Worm (Caenorhabditis elegans) whole organism, late embryonic: Measurements from ENCODE around the gene C18D4.12.
A peak's percentile ranks its signal among the peaks of the same experiment; 100 is the strongest.

Experiments
- C08G9.2 ChIP-seq: sonication (generic microtip); optimal IDR thresholded peaks from 2 replicates; lab custom pipeline; 2016; ENCODE audit warnings: mild to moderate bottlenecking, missing genetic modification characterization, moderate library complexity, missing compliant biosample characterization
- C38D4.7 ChIP-seq: fragments of 200-800 bp; sonication (Bioruptor generic); optimal IDR thresholded peaks from 2 replicates; lab custom pipeline; 2018; ENCODE audit warnings: mild to moderate bottlenecking, missing genetic modification characterization, moderate library complexity, missing compliant biosample characterization
- F13H6.1 ChIP-seq: sonication (generic microtip); optimal IDR thresholded peaks from 2 replicates; lab custom pipeline; 2016; ENCODE audit warnings: missing genetic modification characterization, missing compliant biosample characterization
- K02D7.2 ChIP-seq: sonication (generic microtip); optimal IDR thresholded peaks from 2 replicates; lab custom pipeline; 2017; ENCODE audit warnings: mild to moderate bottlenecking, missing genetic modification characterization, missing compliant biosample characterization
- K09A11.1 ChIP-seq: sonication (generic microtip); optimal IDR thresholded peaks from 2 replicates; lab custom pipeline; 2017; ENCODE audit warnings: antibody characterized with exemption, mild to moderate bottlenecking, missing genetic modification characterization, missing compliant biosample characterization; ENCODE audit not compliant: insufficient read depth
- Y22D7AL.16 ChIP-seq: sonication (generic microtip); optimal IDR thresholded peaks from 2 replicates; lab custom pipeline; 2016; ENCODE audit warnings: missing genetic modification characterization, missing compliant biosample characterization
- ama-1 ChIP-seq: fragments of 150-350 bp; optimal IDR thresholded peaks from 2 replicates; lab custom pipeline; 2014
- ceh-14 ChIP-seq: sonication (generic microtip); optimal IDR thresholded peaks from 2 replicates; lab custom pipeline; 2016; ENCODE audit warnings: missing genotype, missing genetic modification characterization, missing compliant biosample characterization
- ceh-19 ChIP-seq: fragments of 200-800 bp; sonication (Bioruptor generic); optimal IDR thresholded peaks from 2 replicates; lab custom pipeline; 2018; ENCODE audit warnings: mild to moderate bottlenecking, missing genetic modification characterization, missing compliant biosample characterization
- ceh-22 ChIP-seq: sonication (generic microtip); optimal IDR thresholded peaks from 2 replicates; lab custom pipeline; 2017; ENCODE audit warnings: missing biosample characterization, missing genetic modification characterization
- ceh-34 ChIP-seq: sonication (generic microtip); optimal IDR thresholded peaks from 2 replicates; lab custom pipeline; 2016; ENCODE audit warnings: mild to moderate bottlenecking, missing genetic modification characterization, missing compliant biosample characterization
- ceh-45 ChIP-seq: fragments of 200-800 bp; sonication (Bioruptor generic); IDR thresholded peaks from 2 replicates; pipeline ENCODE4 v1.3.6; 2022; ENCODE audit warnings: missing genetic modification reagents, missing genetic modification characterization, missing compliant biosample characterization
- ceh-48 ChIP-seq: sonication (generic microtip); optimal IDR thresholded peaks from 2 replicates; lab custom pipeline; 2016; ENCODE audit warnings: missing genetic modification characterization, inconsistent platforms, missing compliant biosample characterization
- che-1 ChIP-seq: sonication (generic microtip); optimal IDR thresholded peaks from 2 replicates; lab custom pipeline; 2016; ENCODE audit warnings: mild to moderate bottlenecking, missing genetic modification characterization, missing compliant biosample characterization
- elt-4 ChIP-seq: sonication (generic microtip); optimal IDR thresholded peaks from 2 replicates; lab custom pipeline; 2016; ENCODE audit warnings: missing genetic modification characterization, missing compliant biosample characterization
- ets-4 ChIP-seq: sonication (generic microtip); optimal IDR thresholded peaks from 2 replicates; lab custom pipeline; 2016; ENCODE audit warnings: missing genetic modification characterization, missing compliant biosample characterization
- fkh-10 ChIP-seq: fragments of 150-350 bp; optimal IDR thresholded peaks from 2 replicates; lab custom pipeline; 2014; ENCODE audit warnings: missing biosample characterization, missing genetic modification reagents, missing genetic modification characterization
- fkh-6 ChIP-seq: sonication (generic microtip); optimal IDR thresholded peaks from 2 replicates; lab custom pipeline; 2016; ENCODE audit warnings: missing genetic modification characterization, missing compliant biosample characterization
- hlh-6 ChIP-seq: sonication (generic microtip); optimal IDR thresholded peaks from 2 replicates; lab custom pipeline; 2016; ENCODE audit warnings: missing genotype, missing genetic modification characterization, missing compliant biosample characterization
- lim-6 ChIP-seq: sonication (generic microtip); optimal IDR thresholded peaks from 2 replicates; lab custom pipeline; 2016; ENCODE audit warnings: missing genetic modification characterization, missing compliant biosample characterization
- lin-11 ChIP-seq: fragments of 200-800 bp; sonication (Bioruptor generic); optimal IDR thresholded peaks from 2 replicates; lab custom pipeline; 2018; ENCODE audit warnings: mild to moderate bottlenecking, missing genetic modification characterization, missing compliant biosample characterization
- madf-2 ChIP-seq: sonication (generic microtip); optimal IDR thresholded peaks from 2 replicates; lab custom pipeline; 2017; ENCODE audit warnings: missing genetic modification characterization, missing compliant biosample characterization
- mec-3 ChIP-seq: sonication (generic microtip); optimal IDR thresholded peaks from 2 replicates; lab custom pipeline; 2016; ENCODE audit warnings: borderline replicate concordance, missing genetic modification characterization, missing compliant biosample characterization
- nhr-11 ChIP-seq: fragments of 150-350 bp; optimal IDR thresholded peaks from 2 replicates; lab custom pipeline; 2014; ENCODE audit warnings: missing biosample characterization, missing genetic modification characterization
- npax-4 ChIP-seq: sonication (generic microtip); optimal IDR thresholded peaks from 2 replicates; lab custom pipeline; 2016; ENCODE audit warnings: missing genetic modification characterization, missing compliant biosample characterization
- odd-2 ChIP-seq: sonication (generic microtip); optimal IDR thresholded peaks from 2 replicates; lab custom pipeline; 2017; ENCODE audit warnings: antibody characterized with exemption, mild to moderate bottlenecking, missing genetic modification characterization, missing compliant biosample characterization
- pha-2 ChIP-seq: sonication (generic microtip); optimal IDR thresholded peaks from 2 replicates; lab custom pipeline; 2017; ENCODE audit warnings: mild to moderate bottlenecking, missing genetic modification characterization, missing compliant biosample characterization
- rnt-1 ChIP-seq: sonication (generic microtip); optimal IDR thresholded peaks from 2 replicates; lab custom pipeline; 2016; ENCODE audit warnings: missing genetic modification characterization, missing compliant biosample characterization
- sdc-2 ChIP-seq: sonication (generic microtip); optimal IDR thresholded peaks from 2 replicates; lab custom pipeline; 2016; ENCODE audit warnings: missing genotype, missing genetic modification characterization, missing compliant biosample characterization
- sox-2 ChIP-seq: fragments of 200-800 bp; sonication (Bioruptor generic); IDR thresholded peaks from 2 replicates; pipeline ENCODE4 v1.3.6; 2022; ENCODE audit warnings: missing genetic modification reagents, missing genetic modification characterization, missing compliant biosample characterization
- sox-4 ChIP-seq: sonication (generic microtip); optimal IDR thresholded peaks from 2 replicates; lab custom pipeline; 2017; ENCODE audit warnings: mild to moderate bottlenecking, missing genetic modification characterization, inconsistent platforms, missing compliant biosample characterization
- syd-9 ChIP-seq: sonication (generic microtip); optimal IDR thresholded peaks from 2 replicates; lab custom pipeline; 2016; ENCODE audit warnings: mild to moderate bottlenecking, missing genetic modification characterization, moderate library complexity, missing compliant biosample characterization
- tbx-2 ChIP-seq: sonication (generic microtip); optimal IDR thresholded peaks from 2 replicates; lab custom pipeline; 2016; ENCODE audit warnings: missing genetic modification characterization, missing compliant biosample characterization
- unc-3 ChIP-seq, 2 experiments: fragments of 200-800 bp in 1 of 2; sonication (Bioruptor generic) in 1 of 2; sonication (generic microtip) in 1 of 2; conservative IDR thresholded peaks in 1 of 2; optimal IDR thresholded peaks in 1 of 2; 2 replicates each; pipeline versions ENCODE4 v1.3.6 to Lab custom; 2016 to 2022; ENCODE audit warnings: missing compliant biosample characterization in 2 of 2, missing genetic modification characterization in 2 of 2, missing genetic modification reagents in 1 of 2
- zip-5 ChIP-seq: sonication (generic microtip); optimal IDR thresholded peaks from 2 replicates; lab custom pipeline; 2016; ENCODE audit warnings: missing genetic modification characterization, missing compliant biosample characterization

Gene C18D4.12

DNA sequence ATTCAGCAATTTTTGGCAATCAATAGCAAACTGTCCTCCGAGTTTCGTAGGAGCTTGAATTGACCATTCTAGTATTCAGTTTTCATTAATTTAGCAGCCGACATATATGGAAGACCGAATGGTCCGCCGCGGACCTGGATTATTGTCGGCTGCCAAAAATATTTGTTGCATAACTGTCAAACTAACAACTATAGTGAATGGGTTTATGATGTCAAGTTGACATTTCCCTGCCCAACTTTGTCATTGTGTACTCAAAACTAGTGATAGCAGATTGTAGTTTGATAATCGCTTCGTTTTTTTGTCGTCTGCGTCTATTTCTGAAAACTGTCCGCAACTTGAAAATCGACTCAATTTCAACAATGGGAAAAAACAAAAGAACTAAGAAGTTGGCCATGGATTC, 19.0 kb upstream of the C18D4.12 start, which contains the start of gene fbxa-176:
fbxa-176 (plus strand) TSS at position 314 of the 400 bp plus-strand sequence.
- TF ChIP-seq ceh-22 (tag; lab: Kevin White, UChicago) (no peak), mec-3 (no peak), C38D4.7 (GFP tag; lab: Kevin White, UChicago) (no peak), sox-4 (tag; lab: Kevin White, UChicago) (no peak), lim-6 (tag; lab: Kevin White, UChicago) (no peak), sox-2 (no peak), ceh-34 (no peak), ets-4 (tag; lab: Kevin White, UChicago) (no peak), zip-5 (tag; lab: Kevin White, UChicago) (no peak)

DNA sequence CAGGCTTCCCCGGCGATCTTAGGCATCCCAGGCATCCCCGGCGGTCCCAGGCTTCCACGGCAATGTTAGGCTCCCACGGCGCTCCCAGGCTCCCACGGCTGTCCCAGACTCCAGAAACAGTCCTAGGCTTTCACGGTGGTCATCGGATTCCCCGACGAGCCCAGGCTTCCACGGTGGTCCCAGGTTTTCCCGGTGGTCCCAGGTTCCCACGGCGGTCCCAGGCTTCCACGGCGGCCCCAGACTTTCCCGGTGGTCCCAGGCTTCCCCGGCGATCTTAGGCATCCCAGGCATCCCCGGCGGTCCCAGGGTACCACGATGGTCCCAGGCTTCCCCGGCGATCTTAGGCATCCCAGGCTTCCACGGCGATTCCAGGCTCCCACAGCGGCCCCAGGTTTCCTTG, 18.2 kb upstream of the C18D4.12 start:
- TF ChIP-seq hlh-6 (peak; percentile 35), lim-6 (tag; lab: Kevin White, UChicago) (peak; percentile 26), C08G9.2 (tag; lab: Kevin White, UChicago) (peak; percentile 11), npax-4 (tag; lab: Kevin White, UChicago) (no peak), F13H6.1 (tag; lab: Kevin White, UChicago) (no peak), pha-2 (tag; lab: Kevin White, UChicago) (no peak), elt-4 (peak; percentile 76), fkh-10 (no peak), sdc-2 (tag; lab: Kevin White, UChicago) (peak; percentile 35), ama-1 (lab: Kevin White, UChicago) (no peak)

DNA sequence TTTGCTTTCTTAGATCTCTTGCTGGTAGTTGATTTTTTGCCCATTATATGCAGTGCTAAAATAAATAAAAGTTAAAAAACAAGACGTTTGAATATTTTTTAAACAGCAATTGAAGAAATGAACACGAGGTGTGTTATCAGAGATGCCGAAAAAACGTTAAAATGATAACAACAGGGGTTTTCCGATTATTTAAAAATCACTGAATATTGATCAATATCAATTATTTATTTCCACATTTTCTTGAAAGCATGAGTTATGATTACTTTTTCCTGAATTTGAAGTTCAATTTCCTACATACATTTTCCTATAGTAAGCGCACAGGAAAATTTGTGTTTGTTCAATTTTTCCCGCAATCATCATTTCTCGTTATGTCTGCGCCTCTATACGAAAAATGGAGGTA, 16.5 kb upstream of the C18D4.12 start:
- TF ChIP-seq ceh-19 (GFP tag; lab: Kevin White, UChicago) (no peak), fkh-10 (no peak)

DNA sequence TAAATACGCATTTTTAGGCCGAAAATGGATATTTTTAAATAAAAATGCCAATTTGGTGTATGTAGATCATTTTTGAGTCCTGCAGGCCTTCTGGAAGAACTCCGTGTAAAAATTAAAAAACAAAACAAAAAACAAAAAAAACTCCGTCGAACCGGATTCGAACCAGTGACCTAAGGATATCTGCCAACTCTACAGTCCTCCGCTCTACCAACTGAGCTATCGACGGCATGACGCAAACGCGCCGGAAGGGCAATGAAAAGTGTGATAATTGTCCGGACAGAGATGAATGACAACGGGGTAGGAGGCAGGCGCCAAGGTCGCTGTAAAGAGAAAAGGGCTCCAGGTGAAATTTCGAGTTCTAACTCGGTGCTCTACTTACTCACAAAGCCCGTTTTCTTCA, 11.9 kb upstream of the C18D4.12 start:
- TF ChIP-seq ets-4 (tag; lab: Kevin White, UChicago) (no peak), C08G9.2 (tag; lab: Kevin White, UChicago) (no peak), rnt-1 (tag; lab: Kevin White, UChicago) (no peak)

DNA sequence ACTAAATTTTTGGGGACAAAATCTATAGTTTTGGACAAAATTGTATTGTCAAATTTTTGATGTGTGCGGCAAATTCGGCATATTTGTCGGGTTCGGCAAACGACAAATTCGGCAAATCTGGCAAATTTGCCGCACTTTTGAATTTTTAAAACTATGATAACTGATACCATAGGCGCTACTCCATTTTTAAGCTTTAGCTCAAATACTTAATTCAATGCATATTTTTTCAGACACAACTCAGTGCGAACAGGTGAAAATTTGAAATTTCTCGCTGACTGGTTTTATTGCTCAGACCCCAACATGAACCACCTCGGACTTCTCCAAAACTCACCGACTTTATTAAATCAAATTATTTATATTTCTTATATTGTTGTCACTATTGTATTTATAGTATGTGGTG, 9.9 kb upstream of the C18D4.12 start, which contains the start of gene srz-25:
srz-25 (plus strand) TSS at position 301 of the 400 bp plus-strand sequence.
- TF ChIP-seq K02D7.2 (no peak), lin-11 (tag; lab: Kevin White, UChicago) (no peak), ceh-14 (tag; lab: Kevin White, UChicago) (no peak), fkh-6 (no peak), ama-1 (lab: Kevin White, UChicago) (no peak), hlh-6 (no peak), ets-4 (tag; lab: Kevin White, UChicago) (no peak)

DNA sequence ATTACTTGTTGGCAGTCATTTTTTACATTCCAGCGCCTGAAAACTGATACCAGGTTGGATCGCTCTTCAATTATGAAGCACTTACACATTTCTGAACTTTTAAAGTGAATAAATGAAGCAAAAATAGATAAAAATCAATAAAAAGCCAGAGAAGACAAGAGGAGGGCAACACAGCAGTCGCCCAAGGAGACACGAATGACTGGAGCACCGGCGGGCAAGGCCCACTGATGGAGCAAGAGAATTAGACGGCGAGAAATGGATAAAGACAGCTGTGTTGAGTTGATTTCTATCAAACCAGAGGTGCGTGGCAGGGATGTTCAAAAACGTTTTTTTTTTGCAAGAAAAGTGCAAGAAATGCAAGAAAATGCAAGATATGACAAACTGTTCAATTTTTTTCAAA, 8.9 kb upstream of the C18D4.12 start:
- no peak for TF ChIP-seq odd-2 (tag; lab: Kevin White, UChicago)
- no peak for TF ChIP-seq fkh-10
- no peak for TF ChIP-seq hlh-6
- TF ChIP-seq K09A11.1 (tag; lab: Kevin White, UChicago), result no peak
- no peak for TF ChIP-seq che-1
- peak; percentile 37 for TF ChIP-seq ceh-48 (tag; lab: Kevin White, UChicago)
- no peak for TF ChIP-seq sox-2

DNA sequence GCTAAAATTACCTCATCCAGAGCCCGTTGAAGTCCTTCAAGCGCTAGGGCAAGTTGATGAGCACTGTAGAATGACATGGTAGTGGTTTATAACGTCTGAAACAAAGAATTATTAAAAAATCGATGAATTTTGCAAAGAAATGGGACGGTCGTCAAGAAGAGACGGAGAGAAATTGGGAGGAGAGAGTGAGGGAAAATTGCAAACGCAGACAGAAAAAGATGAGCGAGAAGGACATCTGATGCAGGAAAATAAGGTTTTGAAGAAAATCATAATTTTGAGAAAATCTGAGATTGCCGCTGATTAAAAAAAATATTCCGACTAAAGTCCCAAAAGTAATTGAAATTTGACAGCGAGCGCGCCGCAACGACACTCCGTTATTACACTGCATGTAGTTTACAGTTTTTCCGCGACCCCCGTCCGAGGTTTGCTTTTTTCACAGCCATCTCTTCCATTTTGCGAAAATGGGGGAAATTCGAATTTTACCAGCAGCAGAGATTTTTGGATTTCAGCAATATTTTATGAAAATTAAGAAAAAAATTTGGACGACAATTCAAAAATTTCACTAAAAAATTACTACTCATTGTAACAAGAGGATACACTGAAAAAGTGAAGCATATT, 8.0 kb upstream of the C18D4.12 start, which contains the start of gene C18D4.6:
C18D4.6 (minus strand) TSS at position 97 of the 618 bp plus-strand sequence.
- TF ChIP-seq syd-9 (tag; lab: Kevin White, UChicago) (no peak), che-1 (no peak), nhr-11 (tag; lab: Kevin White, UChicago) (no peak), zip-5 (tag; lab: Kevin White, UChicago) (no peak), mec-3 (no peak), lin-11 (tag; lab: Kevin White, UChicago) (no peak), ceh-48 (tag; lab: Kevin White, UChicago) (no peak), madf-2 (no peak), ceh-45 (no peak), Y22D7AL.16 (tag; lab: Kevin White, UChicago) (no peak), tbx-2 (tag; lab: Kevin White, UChicago) (no peak), sox-2 (no peak), unc-3 (GFP tag; conservative IDR thresholded peaks at IDR 0.05; lab: Robert Waterston, UW) (no peak), unc-3 (tag; optimal IDR thresholded peaks at IDR 0.05; lab: Kevin White, UChicago) (no peak), C38D4.7 (GFP tag; lab: Kevin White, UChicago) (no peak)
